Worm (Caenorhabditis elegans) whole organism, L4/young adult: ENCODE results near the gene F37B12.3.

Experiments used
- W03F9.2 ChIP-seq: fragments of 150-350 bp; optimal IDR thresholded peaks from 2 replicates; lab custom pipeline; 2014; ENCODE audit warnings: missing biosample characterization, missing genetic modification characterization
- dao-5 ChIP-seq: sonication (generic microtip); optimal IDR thresholded peaks from 2 replicates; lab custom pipeline; 2016; ENCODE audit warnings: missing genotype, missing genetic modification characterization, moderate library complexity, missing compliant biosample characterization
- him-1 ChIP-seq: sonication (generic microtip); optimal IDR thresholded peaks from 2 replicates; lab custom pipeline; 2016; ENCODE audit warnings: missing genotype, missing genetic modification reagents, missing genetic modification characterization, missing compliant biosample characterization

The F37B12.3 gene

ce11 chrII:9041306-9041705 lies at the start of gene F37B12.3:
TSS of gene F37B12.3 (minus strand) at chrII:9041406.
- TF ChIP-seq W03F9.2 (tag; lab: Kevin White, UChicago) (no peak), dao-5 (tag; lab: Kevin White, UChicago) (no peak), him-1 (tag; lab: Kevin White, UChicago) (no peak)

ce11 chrII:9086308-9086707 lies 45.1 kb upstream of the F37B12.3 start, which contains the start of gene hlh-3:
TSS of gene hlh-3 (plus strand) at chrII:9086608.
- TF ChIP-seq W03F9.2 (tag; lab: Kevin White, UChicago) (no peak), him-1 (tag; lab: Kevin White, UChicago) (no peak), dao-5 (tag; lab: Kevin White, UChicago) (no peak)

- no peak for TF ChIP-seq him-1 (tag; lab: Kevin White, UChicago)
- TF ChIP-seq W03F9.2 (tag; lab: Kevin White, UChicago): no peak
- TF ChIP-seq dao-5 (tag; lab: Kevin White, UChicago): no peak
These were observed 41.9 kb upstream of the F37B12.3 start, which contains the start of gene sysm-1 for ce11 chrII:9083093-9083492. TSS of gene sysm-1 (minus strand) at chrII:9083193.

- TF ChIP-seq W03F9.2 (tag; lab: Kevin White, UChicago) (no peak), dao-5 (tag; lab: Kevin White, UChicago) (no peak), him-1 (tag; lab: Kevin White, UChicago) (no peak)
These were observed 37.1 kb upstream of the F37B12.3 start for ce11 chrII:9078351-9078750.

- TF ChIP-seq dao-5 (tag; lab: Kevin White, UChicago) (no peak), W03F9.2 (tag; lab: Kevin White, UChicago) (no peak), him-1 (tag; lab: Kevin White, UChicago) (no peak)
These were observed 35.1 kb upstream of the F37B12.3 start for ce11 chrII:9076098-9076879.

- TF ChIP-seq dao-5 (tag; lab: Kevin White, UChicago): no peak
- no peak for TF ChIP-seq him-1 (tag; lab: Kevin White, UChicago)
- no peak for TF ChIP-seq W03F9.2 (tag; lab: Kevin White, UChicago)
These were observed 33.3 kb upstream of the F37B12.3 start for ce11 chrII:9074492-9074891.

ce11 chrII:9072769-9073168 lies 31.6 kb upstream of the F37B12.3 start:
- TF ChIP-seq W03F9.2 (tag; lab: Kevin White, UChicago) (no peak), him-1 (tag; lab: Kevin White, UChicago) (no peak), dao-5 (tag; lab: Kevin White, UChicago) (no peak)

ce11 chrII:9070740-9071139 lies 29.5 kb upstream of the F37B12.3 start, which contains the start of gene T24B8.4:
TSS of gene T24B8.4 (minus strand) at chrII:9070840.
- no peak for TF ChIP-seq W03F9.2 (tag; lab: Kevin White, UChicago)
- no peak for TF ChIP-seq dao-5 (tag; lab: Kevin White, UChicago)
- no peak for TF ChIP-seq him-1 (tag; lab: Kevin White, UChicago)

ce11 chrII:9069836-9070235 lies 28.6 kb upstream of the F37B12.3 start:
- TF ChIP-seq dao-5 (tag; lab: Kevin White, UChicago) (no peak), him-1 (tag; lab: Kevin White, UChicago) (no peak), W03F9.2 (tag; lab: Kevin White, UChicago) (no peak)

ce11 chrII:9064437-9064836 lies 23.2 kb upstream of the F37B12.3 start:
- TF ChIP-seq him-1 (tag; lab: Kevin White, UChicago): no peak
- no peak for TF ChIP-seq dao-5 (tag; lab: Kevin White, UChicago)
- no peak for TF ChIP-seq W03F9.2 (tag; lab: Kevin White, UChicago)

ce11 chrII:9063350-9063749 lies 22.1 kb upstream of the F37B12.3 start:
- TF ChIP-seq him-1 (tag; lab: Kevin White, UChicago) (no peak), W03F9.2 (tag; lab: Kevin White, UChicago) (no peak), dao-5 (tag; lab: Kevin White, UChicago) (no peak)

ce11 chrII:9062261-9062948 lies 21.2 kb upstream of the F37B12.3 start:
- TF ChIP-seq W03F9.2 (tag; lab: Kevin White, UChicago) (no peak), dao-5 (tag; lab: Kevin White, UChicago) (no peak), him-1 (tag; lab: Kevin White, UChicago) (no peak)

- no peak for TF ChIP-seq W03F9.2 (tag; lab: Kevin White, UChicago)
- peak; percentile 18 for TF ChIP-seq dao-5 (tag; lab: Kevin White, UChicago)
- peak; percentile 31 for TF ChIP-seq him-1 (tag; lab: Kevin White, UChicago)
These were observed 20.5 kb upstream of the F37B12.3 start for ce11 chrII:9061557-9062183.
